Worm (Caenorhabditis elegans) whole organism, L4 larva: Measurements from ENCODE around the gene B0252.5.

Experiments
- D1046.2 ChIP-seq: fragments of 200-800 bp; sonication (Bioruptor generic); IDR thresholded peaks from 2 replicates; pipeline ENCODE4 v1.3.6; 2022; ENCODE audit warnings: missing genetic modification characterization, missing compliant biosample characterization
- dpl-1 ChIP-seq: fragments of 150-350 bp; optimal IDR thresholded peaks from 2 replicates; lab custom pipeline; 2014; ENCODE audit warnings: missing biosample characterization, missing genetic modification reagents, missing genetic modification characterization
- lsy-2 ChIP-seq, 2 experiments: fragments of 150-350 bp in 1 of 2; sonication (generic microtip) in 1 of 2; optimal IDR thresholded peaks; 2 replicates each; lab custom pipeline; 2014 to 2017; ENCODE audit warnings: missing biosample characterization in 2 of 2, missing genetic modification characterization in 2 of 2
- zip-2 ChIP-seq: fragments of 150-350 bp; optimal IDR thresholded peaks from 2 replicates; lab custom pipeline; 2014; ENCODE audit warnings: missing biosample characterization, missing genetic modification characterization

DNA sequence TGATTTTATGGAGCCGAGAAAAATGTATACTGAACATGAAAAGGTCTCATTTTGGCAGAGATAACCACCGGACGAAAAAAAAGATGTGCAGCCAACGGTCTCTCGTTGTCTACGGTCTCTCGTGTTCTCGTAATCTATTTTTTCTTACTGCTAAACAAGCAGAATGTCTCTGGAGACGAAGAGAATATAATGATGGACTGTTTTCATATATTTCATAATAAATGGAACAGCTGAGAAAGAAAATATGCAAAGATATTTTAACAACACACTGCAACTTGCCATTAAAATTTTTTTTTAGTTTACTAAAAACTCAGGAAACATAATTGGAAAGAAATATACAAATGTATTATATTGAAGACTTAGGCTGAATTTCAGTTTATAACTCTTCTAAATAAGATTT, 11.4 kb upstream of the B0252.5 start:
- TF ChIP-seq lsy-2 (tag; optimal IDR thresholded peaks at IDR 0.05; lab: Kevin White, UChicago) (peak in 1 of 2 experiments; percentile 20), D1046.2 (GFP tag; lab: Robert Waterston, UW) (no peak), zip-2 (no peak), dpl-1 (no peak)
